Worm (Caenorhabditis elegans): ENCODE results near the gene Y116A8C.9.

DNA sequence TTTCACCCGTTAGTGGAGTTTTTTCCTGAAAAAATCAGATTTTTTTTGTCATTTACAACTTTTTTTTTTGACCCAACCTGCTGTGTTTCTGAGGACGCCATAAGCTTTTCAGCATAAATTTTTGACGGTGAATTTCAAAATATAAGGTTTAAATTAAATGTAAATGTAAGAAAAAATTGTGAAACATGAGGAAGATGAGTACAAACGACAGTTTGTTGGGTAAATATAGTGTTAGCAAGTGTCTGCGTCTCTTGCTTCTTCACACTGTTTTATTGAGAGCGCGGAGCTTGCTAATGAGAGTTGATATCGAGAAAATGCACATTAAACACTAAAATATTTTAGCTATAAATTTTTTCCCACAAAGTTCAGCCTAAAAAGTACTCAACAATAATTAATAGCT is 23.8 kb upstream of the Y116A8C.9 start, which contains the start of gene rom-3:
- TF ChIP-seq fos-1 (tag; optimal IDR thresholded peaks at IDR 0.05) (no peak), lin-11 (tag; optimal IDR thresholded peaks at IDR 0.05) (no peak), lin-39 (tag; optimal IDR thresholded peaks at IDR 0.05) (no peak), unc-62 (GFP tag; optimal IDR thresholded peaks at IDR 0.05) (no peak), skn-1 (tag; optimal IDR thresholded peaks at IDR 0.05) (no peak), elt-1 (tag; optimal IDR thresholded peaks at IDR 0.05) (no peak), nhr-11 (tag; optimal IDR thresholded peaks at IDR 0.05) (no peak), lsy-2 (tag; optimal IDR thresholded peaks at IDR 0.05) (no peak), egl-27 (tag; optimal IDR thresholded peaks at IDR 0.05) (no peak), ama-1 (optimal IDR thresholded peaks at IDR 0.05) (no peak), zag-1 (tag; optimal IDR thresholded peaks at IDR 0.05) (no peak)
